Fruit fly (Drosophila melanogaster) whole organism, embryonic: ENCODE measurements around the gene Gem2.

ENCODE experiments used
- CG10979 ChIP-seq: fragments of 200-800 bp; sonication (Bioruptor generic); optimal IDR thresholded peaks from 2 replicates; lab custom pipeline; 2018; ENCODE audit warnings: missing biosample characterization, mild to moderate bottlenecking, missing genetic modification characterization, moderate library complexity
- CG11085 ChIP-seq: fragments of 200-800 bp; sonication (Bioruptor generic); IDR thresholded peaks from 2 replicates; pipeline ENCODE4 v1.3.6; 2022; ENCODE audit warnings: missing biosample characterization, missing genetic modification characterization
- CG11696 ChIP-seq: fragments of 200-800 bp; sonication (Bioruptor generic); IDR thresholded peaks from 2 replicates; pipeline ENCODE4 v1.3.6; 2022; ENCODE audit warnings: missing biosample characterization, missing genetic modification characterization
- CG13424 ChIP-seq: fragments of 200-800 bp; sonication (Bioruptor generic); optimal IDR thresholded peaks from 2 replicates; lab custom pipeline; 2019; ENCODE audit warnings: missing biosample characterization, mild to moderate bottlenecking, missing genetic modification characterization, moderate library complexity
- CG14667 ChIP-seq: fragments of 200-800 bp; sonication (Bioruptor generic); IDR thresholded peaks from 2 replicates; pipeline ENCODE4 v1.3.6; 2022; ENCODE audit warnings: missing biosample characterization, missing genetic modification characterization
- CG14965 ChIP-seq: fragments of 200-800 bp; sonication (Bioruptor generic); optimal IDR thresholded peaks from 2 replicates; lab custom pipeline; 2016; ENCODE audit warnings: missing biosample characterization, missing genetic modification characterization, borderline replicate concordance
- CG15011 ChIP-seq: fragments of 200-800 bp; sonication (Bioruptor generic); optimal IDR thresholded peaks from 3 replicates; lab custom pipeline; 2018; ENCODE audit warnings: missing biosample characterization, mild to moderate bottlenecking, missing genetic modification characterization
- CG1602 ChIP-seq: fragments of 200-800 bp; sonication (Bioruptor generic); optimal IDR thresholded peaks from 3 replicates; lab custom pipeline; 2016; ENCODE audit warnings: missing biosample characterization, missing genetic modification characterization
- CG1603 ChIP-seq: fragments of 200-800 bp; sonication (Bioruptor generic); optimal IDR thresholded peaks from 2 replicates; lab custom pipeline; 2019; ENCODE audit warnings: missing biosample characterization, mild to moderate bottlenecking, missing genetic modification characterization, moderate library complexity
- CG1647 ChIP-seq: fragments of 200-800 bp; sonication (Bioruptor generic); optimal IDR thresholded peaks from 3 replicates; lab custom pipeline; 2016; ENCODE audit warnings: missing biosample characterization, missing genetic modification characterization
- CG16813 ChIP-seq: fragments of 200-800 bp; sonication (Bioruptor generic); IDR thresholded peaks from 3 replicates; pipeline ENCODE4 v1.3.6; 2022; ENCODE audit warnings: missing biosample characterization, missing genetic modification characterization; ENCODE audit not compliant: partially characterized antibody
- CG17385 ChIP-seq: fragments of 200-800 bp; sonication (Bioruptor generic); optimal IDR thresholded peaks from 3 replicates; lab custom pipeline; 2018; ENCODE audit warnings: missing biosample characterization, mild to moderate bottlenecking, missing genetic modification characterization
- CG18262 ChIP-seq: fragments of 200-800 bp; optimal IDR thresholded peaks from 3 replicates; lab custom pipeline; 2019; ENCODE audit warnings: missing biosample characterization, mild to moderate bottlenecking, missing genetic modification characterization, moderate library complexity
- CG18619 ChIP-seq: fragments of 200-800 bp; sonication (Bioruptor generic); optimal IDR thresholded peaks from 3 replicates; lab custom pipeline; 2017; ENCODE audit warnings: missing biosample characterization, mild to moderate bottlenecking, missing genetic modification characterization
- CG3065 ChIP-seq: fragments of 200-800 bp; sonication (Bioruptor generic); optimal IDR thresholded peaks from 2 replicates; lab custom pipeline; 2016; ENCODE audit warnings: missing biosample characterization, missing genetic modification characterization
- CG31224 ChIP-seq: fragments of 200-800 bp; sonication (Bioruptor generic); IDR thresholded peaks from 2 replicates; pipeline ENCODE4 v1.3.6; 2022; ENCODE audit warnings: missing biosample characterization, missing genetic modification characterization
- CG3281 ChIP-seq: fragments of 200-800 bp; sonication (Bioruptor generic); optimal IDR thresholded peaks from 3 replicates; lab custom pipeline; 2017; ENCODE audit warnings: missing biosample characterization, mild to moderate bottlenecking, missing genetic modification characterization
- CG33557 ChIP-seq: fragments of 200-800 bp; sonication (Bioruptor generic); optimal IDR thresholded peaks from 2 replicates; lab custom pipeline; 2019; ENCODE audit warnings: missing biosample characterization, mild to moderate bottlenecking, missing genetic modification characterization, moderate library complexity
- CG4730 ChIP-seq: fragments of 200-800 bp; sonication (Bioruptor generic); IDR thresholded peaks from 2 replicates; pipeline ENCODE4 v1.3.6; 2022; ENCODE audit warnings: missing biosample characterization, missing genetic modification characterization
- CG5953 ChIP-seq: fragments of 200-800 bp; sonication (Bioruptor generic); IDR thresholded peaks from 2 replicates; pipeline ENCODE4 v1.3.6; 2022; ENCODE audit warnings: missing biosample characterization, missing genetic modification characterization
- CG7372 ChIP-seq: fragments of 200-800 bp; sonication (Bioruptor generic); IDR thresholded peaks from 2 replicates; pipeline ENCODE4 v1.3.6; 2022; ENCODE audit warnings: missing biosample characterization, missing genetic modification characterization
- CG8089 ChIP-seq: fragments of 200-800 bp; sonication (Bioruptor generic); optimal IDR thresholded peaks from 3 replicates; lab custom pipeline; 2016; ENCODE audit warnings: missing biosample characterization, missing genetic modification characterization
- CG8281 ChIP-seq: fragments of 200-800 bp; sonication (Bioruptor generic); optimal IDR thresholded peaks from 2 replicates; lab custom pipeline; 2018; ENCODE audit warnings: missing biosample characterization, mild to moderate bottlenecking, missing genetic modification characterization, moderate library complexity
- CG9727 ChIP-seq: fragments of 200-800 bp; sonication (Bioruptor generic); optimal IDR thresholded peaks from 3 replicates; lab custom pipeline; 2017; ENCODE audit warnings: missing biosample characterization, mild to moderate bottlenecking, missing genetic modification characterization
- CrebB ChIP-seq: fragments of 200-800 bp; sonication (Bioruptor generic); optimal IDR thresholded peaks from 3 replicates; lab custom pipeline; 2018; ENCODE audit warnings: missing biosample characterization, mild to moderate bottlenecking, missing genetic modification characterization
- Doc3 ChIP-seq: fragments of 200-800 bp; sonication (Bioruptor generic); IDR thresholded peaks from 3 replicates; pipeline ENCODE4 v1.3.6; 2022; ENCODE audit warnings: missing biosample characterization, missing genetic modification characterization; ENCODE audit not compliant: partially characterized antibody
- GATAe ChIP-seq: fragments of 200-800 bp; sonication (Bioruptor generic); conservative IDR thresholded peaks from 2 replicates; pipeline ENCODE4 v1.3.6; 2022; ENCODE audit warnings: missing biosample characterization, missing genetic modification characterization
- HLH3B ChIP-seq: fragments of 200-800 bp; sonication (Bioruptor generic); IDR thresholded peaks from 2 replicates; pipeline ENCODE4 v1.3.6; 2022; ENCODE audit warnings: missing biosample characterization, missing genetic modification characterization
- HLH54F ChIP-seq: fragments of 200-800 bp; sonication (Bioruptor generic); optimal IDR thresholded peaks from 3 replicates; lab custom pipeline; 2016; ENCODE audit warnings: missing biosample characterization, missing genetic modification characterization
- HmgZ ChIP-seq: fragments of 200-800 bp; sonication (Bioruptor generic); optimal IDR thresholded peaks from 2 replicates; lab custom pipeline; 2018; ENCODE audit warnings: missing biosample characterization, mild to moderate bottlenecking, missing genetic modification characterization
- Hr78 ChIP-seq, 2 experiments: fragments of 200-800 bp in 1 of 2; fragments of >200 bp in 1 of 2; sonication (Bioruptor generic) in 1 of 2; optimal IDR thresholded peaks; 2 replicates each; lab custom pipeline; 2017 to 2019; ENCODE audit warnings: missing biosample characterization in 2 of 2, missing genetic modification characterization in 2 of 2, mild to moderate bottlenecking in 1 of 2, moderate library complexity in 1 of 2
- Hsf ChIP-seq: fragments of 200-800 bp; sonication (Bioruptor generic); optimal IDR thresholded peaks from 3 replicates; lab custom pipeline; 2016; ENCODE audit warnings: missing biosample characterization, missing genetic modification characterization
- Med ChIP-seq: fragments of 200-800 bp; sonication (Bioruptor generic); peaks from one replicate; lab custom pipeline; 2016; ENCODE audit warnings: missing biosample characterization, missing genetic modification characterization, mild to moderate bottlenecking, inconsistent platforms, moderate library complexity
- Meics ChIP-seq: fragments of 200-800 bp; sonication (Bioruptor generic); optimal IDR thresholded peaks from 2 replicates; lab custom pipeline; 2017; ENCODE audit warnings: missing biosample characterization, mild to moderate bottlenecking, missing genetic modification characterization
- NFAT ChIP-seq: fragments of 200-800 bp; sonication (Bioruptor generic); IDR thresholded peaks from 2 replicates; pipeline ENCODE4 v1.3.6; 2022; ENCODE audit warnings: missing biosample characterization, missing genetic modification characterization
- PHDP ChIP-seq: fragments of 200-800 bp; sonication (Bioruptor generic); optimal IDR thresholded peaks from 3 replicates; lab custom pipeline; 2018; ENCODE audit warnings: missing biosample characterization, mild to moderate bottlenecking, missing genetic modification characterization, moderate library complexity
- Taf1 ChIP-seq: fragments of 200-800 bp; sonication (Bioruptor generic); IDR thresholded peaks from 2 replicates; pipeline ENCODE4 v1.3.6; 2022; ENCODE audit warnings: missing biosample characterization, missing genetic modification characterization
- YL-1 ChIP-seq: fragments of 200-800 bp; sonication (Bioruptor generic); optimal IDR thresholded peaks from 3 replicates; lab custom pipeline; 2017; ENCODE audit warnings: missing biosample characterization, mild to moderate bottlenecking, missing genetic modification characterization
- az2 ChIP-seq: fragments of 200-800 bp; sonication (Bioruptor generic); optimal IDR thresholded peaks from 3 replicates; lab custom pipeline; 2016; ENCODE audit warnings: missing biosample characterization, missing genetic modification characterization
- cad ChIP-seq: fragments of >200 bp; optimal IDR thresholded peaks from 2 replicates; lab custom pipeline; 2017; ENCODE audit warnings: missing biosample characterization, missing genetic modification characterization
- chn ChIP-seq: fragments of 200-800 bp; sonication (Bioruptor generic); optimal IDR thresholded peaks from 2 replicates; lab custom pipeline; 2016; ENCODE audit warnings: missing biosample characterization, missing genetic modification characterization
- ci ChIP-seq: fragments of 200-800 bp; sonication (Bioruptor generic); IDR thresholded peaks from 3 replicates; pipeline ENCODE4 v1.3.6; 2022; ENCODE audit warnings: missing biosample characterization, missing genetic modification characterization
- ind ChIP-seq: fragments of 200-800 bp; sonication (Bioruptor generic); optimal IDR thresholded peaks from 3 replicates; lab custom pipeline; 2016; ENCODE audit warnings: missing biosample characterization, missing genetic modification characterization
- kah ChIP-seq: fragments of 200-800 bp; sonication (Bioruptor generic); optimal IDR thresholded peaks from 2 replicates; lab custom pipeline; 2018; ENCODE audit warnings: missing biosample characterization, mild to moderate bottlenecking, missing genetic modification characterization
- knrl ChIP-seq: fragments of 200-800 bp; sonication (Bioruptor generic); IDR thresholded peaks from 3 replicates; pipeline ENCODE4 v1.3.6; 2022; ENCODE audit warnings: missing biosample characterization, missing genetic modification characterization; ENCODE audit not compliant: partially characterized antibody
- org-1 ChIP-seq: fragments of 200-800 bp; sonication (Bioruptor generic); optimal IDR thresholded peaks from 2 replicates; lab custom pipeline; 2017; ENCODE audit warnings: missing biosample characterization, missing genetic modification characterization
- pnt ChIP-seq: fragments of 200-800 bp; sonication (Bioruptor generic); optimal IDR thresholded peaks from 3 replicates; lab custom pipeline; 2016; ENCODE audit warnings: missing biosample characterization, missing genetic modification characterization
- seq ChIP-seq: fragments of 200-800 bp; sonication (Bioruptor generic); IDR thresholded peaks from 2 replicates; pipeline ENCODE4 v1.3.6; 2022; ENCODE audit warnings: missing biosample characterization, missing genetic modification characterization
- sug ChIP-seq: fragments of 200-800 bp; optimal IDR thresholded peaks from 2 replicates; lab custom pipeline; 2019; ENCODE audit warnings: missing biosample characterization, mild to moderate bottlenecking, missing genetic modification characterization, moderate library complexity

The Gem2 gene

DNA sequence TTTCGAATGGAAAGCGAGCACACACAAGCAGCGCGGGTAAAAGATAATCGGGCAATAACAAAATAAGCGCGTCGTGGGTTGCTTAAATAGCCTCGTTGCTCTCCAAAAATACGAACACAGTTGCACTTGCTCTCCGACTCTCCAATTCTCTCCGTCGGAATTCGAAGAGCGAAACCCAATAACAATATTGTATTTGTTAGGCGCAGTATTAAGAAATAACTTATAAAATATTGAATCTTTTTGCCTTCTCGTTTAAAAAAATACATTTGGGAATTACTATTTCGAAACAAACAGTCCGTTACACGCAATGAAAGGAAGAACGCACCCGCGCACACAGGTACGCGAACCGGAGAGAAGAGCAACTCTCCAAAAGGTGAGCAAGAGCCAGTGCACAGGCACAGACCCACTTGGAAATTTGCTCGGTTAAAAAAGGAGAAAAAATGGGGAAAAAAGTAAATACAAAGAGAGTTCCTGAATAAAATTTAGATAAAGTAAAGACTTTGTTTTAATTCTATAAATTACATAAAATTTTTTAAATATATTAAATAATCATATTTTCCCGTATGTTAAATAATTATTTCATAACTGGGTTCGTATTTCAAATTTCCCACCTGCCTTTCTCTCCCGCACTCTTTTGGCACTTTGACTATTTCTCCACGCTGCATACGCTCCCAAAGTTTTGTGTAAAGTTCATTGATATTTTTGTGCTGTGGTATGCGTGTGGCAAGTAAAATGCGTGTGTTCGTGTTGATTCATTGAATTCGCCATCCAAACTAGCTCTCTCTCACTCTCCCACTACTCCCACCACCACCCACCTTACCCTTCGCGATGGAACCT lies 13.6 kb downstream of the Gem2 start, which contains the start of gene Mkp3 (continued):
- peak; percentile 72 for TF ChIP-seq NFAT (GFP tag; lab: Robert Waterston, UW)
- TF ChIP-seq CG1647 (GFP tag; lab: Kevin White, UChicago), result no peak
- no peak; the same call in 1 of the 2 replicates for TF ChIP-seq CG11696 (GFP tag; lab: Robert Waterston, UW)
- TF ChIP-seq ci (GFP tag; lab: Robert Waterston, UW), result peak; percentile 82
- TF ChIP-seq sug, result peak; percentile 90
- no peak for TF ChIP-seq CG16813 (GFP tag; lab: Robert Waterston, UW)
- TF ChIP-seq CG3065 (GFP tag; lab: Kevin White, UChicago), result peak; percentile 17
- peak; percentile 91 for TF ChIP-seq HmgZ (tag; lab: Kevin White, UChicago)
- no peak for TF ChIP-seq pnt (GFP tag; lab: Kevin White, UChicago)
- TF ChIP-seq chn (GFP tag; lab: Kevin White, UChicago), result no peak
- TF ChIP-seq CG10979 (tag; lab: Kevin White, UChicago), result peak; percentile 86
- TF ChIP-seq az2 (GFP tag; lab: Kevin White, UChicago), result peak; percentile 75
- no peak for TF ChIP-seq CG14965 (GFP tag; lab: Kevin White, UChicago)
- TF ChIP-seq Hsf (GFP tag; lab: Kevin White, UChicago), result peak; percentile 34
- peak; percentile 92 for TF ChIP-seq HLH3B (GFP tag; lab: Robert Waterston, UW)
- no peak for TF ChIP-seq Doc3 (GFP tag; lab: Robert Waterston, UW)
- TF ChIP-seq CG5953 (GFP tag; lab: Robert Waterston, UW), result peak; percentile 65; the same call in 1 of the 2 replicates
- peak; percentile 94 for TF ChIP-seq PHDP (tag; lab: Kevin White, UChicago)
- TF ChIP-seq YL-1, result peak; percentile 59
- TF ChIP-seq CG15011 (GFP tag; lab: Kevin White, UChicago), result peak; percentile 89
- TF ChIP-seq CG11085 (GFP tag; lab: Robert Waterston, UW), result peak; percentile 78
- TF ChIP-seq HLH54F (GFP tag; lab: Kevin White, UChicago), result no peak
- TF ChIP-seq CG9727 (GFP tag; lab: Kevin White, UChicago), result peak; percentile 91
- TF ChIP-seq ind, result peak; percentile 81
- peak; percentile 96 for TF ChIP-seq CG3281 (GFP tag; lab: Kevin White, UChicago)
- TF ChIP-seq org-1, result peak; percentile 89
- peak; percentile 70 for TF ChIP-seq CG33557 (GFP tag; lab: Kevin White, UChicago)
- no peak for TF ChIP-seq CG8089
- TF ChIP-seq CG7372, result peak; percentile 90
- TF ChIP-seq Hr78 (GFP tag; optimal IDR thresholded peaks at IDR 0.05; lab: Kevin White, UChicago), result peak in 1 of 2 experiments; percentile 69
- TF ChIP-seq Taf1, result peak; percentile 79
- TF ChIP-seq CrebB, result peak; percentile 83
- no peak; the same call in 2 of the 3 replicates for TF ChIP-seq knrl (GFP tag; lab: Robert Waterston, UW)
- no peak for TF ChIP-seq CG1603 (tag; lab: Kevin White, UChicago)
- TF ChIP-seq CG17385 (GFP tag; lab: Kevin White, UChicago), result peak; percentile 85
- TF ChIP-seq CG8281 (tag; lab: Kevin White, UChicago), result peak; percentile 77
- peak; percentile 96 for TF ChIP-seq Meics (GFP tag; lab: Kevin White, UChicago)
- peak; percentile 94 for TF ChIP-seq CG13424
- peak; percentile 100 for TF ChIP-seq CG18262 (tag; lab: Kevin White, UChicago)
- TF ChIP-seq CG14667 (GFP tag; lab: Robert Waterston, UW), result peak; percentile 81
- TF ChIP-seq cad (GFP tag; lab: Kevin White, UChicago), result no peak
- TF ChIP-seq CG4730 (GFP tag; lab: Robert Waterston, UW), result peak; percentile 79
- peak; percentile 92 for TF ChIP-seq seq
- peak; percentile 84 for TF ChIP-seq CG31224 (GFP tag; lab: Robert Waterston, UW)
- peak; percentile 90 for TF ChIP-seq CG18619 (GFP tag; lab: Kevin White, UChicago)
- TF ChIP-seq Med, result peak; percentile 86
- TF ChIP-seq GATAe (GFP tag; lab: Robert Waterston, UW), result peak; percentile 55
- peak; percentile 77 for TF ChIP-seq CG1602 (GFP tag; lab: Kevin White, UChicago)
- peak; percentile 57 for TF ChIP-seq kah (GFP tag; lab: Kevin White, UChicago)
